Worm (Caenorhabditis elegans): Measurements from ENCODE around the gene Y38H8A.1.

DNA sequence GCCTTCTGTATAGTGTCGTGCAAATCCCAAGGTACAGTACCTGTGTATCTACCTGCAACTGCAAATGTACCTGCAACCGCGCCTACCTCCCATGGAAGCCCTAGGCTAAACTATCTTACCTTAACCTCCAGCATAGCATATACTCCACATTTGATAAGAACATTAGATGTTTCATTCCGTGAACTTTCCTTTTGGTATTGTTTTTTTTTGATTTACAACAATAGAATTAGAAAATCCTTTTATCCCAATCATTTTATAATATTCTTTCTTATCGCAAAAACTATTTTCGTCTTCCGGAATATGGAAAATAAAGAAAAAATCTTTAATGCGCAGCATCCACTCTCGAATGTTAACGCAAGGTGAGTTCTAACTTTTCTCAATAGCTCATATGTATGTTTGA, 8.4 kb upstream of the Y38H8A.1 start, which contains the start of gene Y38H8A.2:
- TF ChIP-seq him-1 (tag; optimal IDR thresholded peaks at IDR 0.05): no peak
- no peak for TF ChIP-seq dao-5 (tag; optimal IDR thresholded peaks at IDR 0.05)
- no peak for TF ChIP-seq W03F9.2 (tag; optimal IDR thresholded peaks at IDR 0.05)

All from whole organism, L4/young adult.